Fruit fly (Drosophila melanogaster) whole organism, embryonic: ENCODE results near the gene Cpr67Fa1.
A peak's percentile ranks its signal among the peaks of the same experiment; 100 is the strongest.

Experiments used
- Antp ChIP-seq: fragments of 200-800 bp; sonication (Bioruptor generic); optimal IDR thresholded peaks from 3 replicates; lab custom pipeline; 2016; ENCODE audit warnings: missing biosample characterization, missing genetic modification characterization
- Asciz ChIP-seq: fragments of 200-800 bp; sonication (Bioruptor generic); optimal IDR thresholded peaks from 2 replicates; lab custom pipeline; 2017; ENCODE audit warnings: missing biosample characterization, mild to moderate bottlenecking, missing genetic modification characterization, missing genetic modification reagents
- Bdp1 ChIP-seq: fragments of 200-800 bp; sonication (Bioruptor generic); optimal IDR thresholded peaks from 3 replicates; lab custom pipeline; 2016; ENCODE audit warnings: missing biosample characterization, missing genetic modification characterization
- CG10209 ChIP-seq: fragments of 200-800 bp; sonication (Bioruptor generic); optimal IDR thresholded peaks from 3 replicates; lab custom pipeline; 2017; ENCODE audit warnings: missing biosample characterization, mild to moderate bottlenecking, missing genetic modification characterization, missing genetic modification reagents
- CG10274 ChIP-seq: fragments of 200-800 bp; sonication (Bioruptor generic); optimal IDR thresholded peaks from 3 replicates; lab custom pipeline; 2017; ENCODE audit warnings: missing biosample characterization, mild to moderate bottlenecking, missing genetic modification characterization
- CG11456 ChIP-seq: fragments of 200-800 bp; sonication (Bioruptor generic); IDR thresholded peaks from 3 replicates; pipeline ENCODE4 v1.3.6; 2022; ENCODE audit warnings: missing biosample characterization, missing genetic modification characterization
- CG11723 ChIP-seq: fragments of 200-800 bp; sonication (Bioruptor generic); optimal IDR thresholded peaks from 2 replicates; lab custom pipeline; 2017; ENCODE audit warnings: missing biosample characterization, mild to moderate bottlenecking, missing genetic modification characterization
- CG12071 ChIP-seq: fragments of 200-800 bp; sonication (Bioruptor generic); optimal IDR thresholded peaks from 3 replicates; lab custom pipeline; 2018; ENCODE audit warnings: missing biosample characterization, mild to moderate bottlenecking, missing genetic modification characterization
- CG12299 ChIP-seq: fragments of 200-800 bp; sonication (Bioruptor generic); optimal IDR thresholded peaks from 2 replicates; lab custom pipeline; 2018; ENCODE audit warnings: missing biosample characterization, mild to moderate bottlenecking, missing genetic modification characterization
- CG12942 ChIP-seq: fragments of 200-800 bp; sonication (Bioruptor generic); optimal IDR thresholded peaks from 3 replicates; lab custom pipeline; 2016; ENCODE audit warnings: missing biosample characterization, missing genetic modification characterization
- CG13424 ChIP-seq: fragments of 200-800 bp; sonication (Bioruptor generic); optimal IDR thresholded peaks from 2 replicates; lab custom pipeline; 2019; ENCODE audit warnings: missing biosample characterization, mild to moderate bottlenecking, missing genetic modification characterization, moderate library complexity
- CG13894 ChIP-seq: fragments of 200-800 bp; sonication (Bioruptor generic); optimal IDR thresholded peaks from 3 replicates; lab custom pipeline; 2018; ENCODE audit warnings: missing biosample characterization, mild to moderate bottlenecking, missing genetic modification characterization, moderate library complexity
- CG14965 ChIP-seq: fragments of 200-800 bp; sonication (Bioruptor generic); optimal IDR thresholded peaks from 2 replicates; lab custom pipeline; 2016; ENCODE audit warnings: missing biosample characterization, missing genetic modification characterization, borderline replicate concordance
- CG15696 ChIP-seq: fragments of 200-800 bp; sonication (Bioruptor generic); optimal IDR thresholded peaks from 2 replicates; lab custom pipeline; 2019; ENCODE audit warnings: missing biosample characterization, mild to moderate bottlenecking, missing genetic modification characterization, moderate library complexity
- CG16779 ChIP-seq: fragments of 200-800 bp; sonication (Bioruptor generic); IDR thresholded peaks from 2 replicates; pipeline ENCODE4 v1.3.6; 2022; ENCODE audit warnings: missing biosample characterization, missing genetic modification characterization
- CG18764 ChIP-seq: fragments of 200-800 bp; sonication (Bioruptor generic); optimal IDR thresholded peaks from 3 replicates; lab custom pipeline; 2016; ENCODE audit warnings: missing biosample characterization, missing genetic modification characterization
- CG2116 ChIP-seq: fragments of 200-800 bp; sonication (Bioruptor generic); optimal IDR thresholded peaks from 3 replicates; lab custom pipeline; 2018; ENCODE audit warnings: missing biosample characterization, mild to moderate bottlenecking, missing genetic modification characterization
- CG32532 ChIP-seq: fragments of 200-800 bp; sonication (Bioruptor generic); IDR thresholded peaks from 2 replicates; pipeline ENCODE4 v1.3.6; 2022; ENCODE audit warnings: missing biosample characterization, missing genetic modification characterization
- CG34224 ChIP-seq: fragments of 200-800 bp; sonication (Bioruptor generic); IDR thresholded peaks from 3 replicates; pipeline ENCODE4 v1.3.6; 2022; ENCODE audit warnings: missing biosample characterization, missing genetic modification characterization; ENCODE audit not compliant: partially characterized antibody
- CG4707 ChIP-seq: fragments of 200-800 bp; sonication (Bioruptor generic); optimal IDR thresholded peaks from 2 replicates; lab custom pipeline; 2018; ENCODE audit warnings: missing biosample characterization, mild to moderate bottlenecking, missing genetic modification characterization, moderate library complexity
- CG4820 ChIP-seq: fragments of 200-800 bp; sonication (Bioruptor generic); optimal IDR thresholded peaks from 3 replicates; lab custom pipeline; 2016; ENCODE audit warnings: missing biosample characterization, missing genetic modification characterization
- CG7556 ChIP-seq: fragments of 200-800 bp; sonication (Bioruptor generic); optimal IDR thresholded peaks from 2 replicates; lab custom pipeline; 2017; ENCODE audit warnings: missing biosample characterization, mild to moderate bottlenecking, missing genetic modification characterization
- CG8089 ChIP-seq: fragments of 200-800 bp; sonication (Bioruptor generic); optimal IDR thresholded peaks from 3 replicates; lab custom pipeline; 2016; ENCODE audit warnings: missing biosample characterization, missing genetic modification characterization
- CG9609 ChIP-seq: fragments of 200-800 bp; sonication (Bioruptor generic); optimal IDR thresholded peaks from 3 replicates; lab custom pipeline; 2016; ENCODE audit warnings: missing biosample characterization, missing genetic modification characterization
- CkIIα-i1 ChIP-seq: fragments of 200-800 bp; sonication (Bioruptor generic); IDR thresholded peaks from 2 replicates; pipeline ENCODE4 v1.3.6; 2022; ENCODE audit warnings: missing biosample characterization, missing genetic modification characterization
- Dek ChIP-seq: fragments of 200-800 bp; sonication (Bioruptor generic); optimal IDR thresholded peaks from 3 replicates; lab custom pipeline; 2019; ENCODE audit warnings: missing biosample characterization, mild to moderate bottlenecking, missing genetic modification characterization, moderate library complexity
- Ets97D ChIP-seq: fragments of 200-800 bp; sonication (Bioruptor generic); optimal IDR thresholded peaks from 3 replicates; lab custom pipeline; 2016; ENCODE audit warnings: missing biosample characterization, missing genetic modification characterization
- Hmr ChIP-seq: fragments of 200-800 bp; sonication (Bioruptor generic); optimal IDR thresholded peaks from 3 replicates; lab custom pipeline; 2017; ENCODE audit warnings: mild to moderate bottlenecking, missing biosample characterization, missing genetic modification reagents, missing genetic modification characterization
- Hr78 ChIP-seq, 2 experiments: fragments of 200-800 bp in 1 of 2; fragments of >200 bp in 1 of 2; sonication (Bioruptor generic) in 1 of 2; optimal IDR thresholded peaks; 2 replicates each; lab custom pipeline; 2017 to 2019; ENCODE audit warnings: missing biosample characterization in 2 of 2, missing genetic modification characterization in 2 of 2, mild to moderate bottlenecking in 1 of 2, moderate library complexity in 1 of 2
- MBD-R2 ChIP-seq: fragments of 200-800 bp; sonication (Bioruptor generic); IDR thresholded peaks from 2 replicates; pipeline ENCODE4 v1.3.6; 2022; ENCODE audit warnings: missing biosample characterization, missing genetic modification characterization
- Med ChIP-seq: fragments of 200-800 bp; sonication (Bioruptor generic); peaks from one replicate; lab custom pipeline; 2016; ENCODE audit warnings: missing biosample characterization, missing genetic modification characterization, mild to moderate bottlenecking, inconsistent platforms, moderate library complexity
- Myb ChIP-seq: fragments of 200-800 bp; sonication (Bioruptor generic); optimal IDR thresholded peaks from 2 replicates; lab custom pipeline; 2016; ENCODE audit warnings: missing biosample characterization, missing genetic modification characterization
- Sry-δ ChIP-seq: fragments of 200-800 bp; sonication (Bioruptor generic); optimal IDR thresholded peaks from 2 replicates; lab custom pipeline; 2016; ENCODE audit warnings: missing biosample characterization, missing genetic modification characterization
- ab ChIP-seq: fragments of 200-800 bp; sonication (Bioruptor generic); optimal IDR thresholded peaks from 2 replicates; lab custom pipeline; 2016; ENCODE audit warnings: missing biosample characterization, missing genetic modification characterization
- ara ChIP-seq: fragments of 200-800 bp; sonication (Bioruptor generic); IDR thresholded peaks from 2 replicates; pipeline ENCODE4 v1.3.6; 2022; ENCODE audit warnings: missing biosample characterization, missing genetic modification characterization
- az2 ChIP-seq: fragments of 200-800 bp; sonication (Bioruptor generic); optimal IDR thresholded peaks from 3 replicates; lab custom pipeline; 2016; ENCODE audit warnings: missing biosample characterization, missing genetic modification characterization
- bigmax ChIP-seq: fragments of 200-800 bp; sonication (Bioruptor generic); optimal IDR thresholded peaks from 2 replicates; lab custom pipeline; 2018; ENCODE audit warnings: missing biosample characterization, mild to moderate bottlenecking, missing genetic modification characterization
- eve ChIP-seq, 2 experiments: fragments of >200 bp; optimal IDR thresholded peaks; 2 replicates each; lab custom pipeline; 2017; ENCODE audit warnings: missing biosample characterization in 2 of 2, missing genetic modification characterization in 2 of 2
- fd3F ChIP-seq: fragments of 200-800 bp; sonication (Bioruptor generic); optimal IDR thresholded peaks from 2 replicates; lab custom pipeline; 2018; ENCODE audit warnings: missing biosample characterization, mild to moderate bottlenecking, missing genetic modification characterization, moderate library complexity
- gfzf ChIP-seq: fragments of 200-800 bp; sonication (Bioruptor generic); optimal IDR thresholded peaks from 2 replicates; lab custom pipeline; 2016; ENCODE audit warnings: missing biosample characterization, mild to moderate bottlenecking, missing genetic modification characterization, moderate library complexity
- grn ChIP-seq: fragments of 200-800 bp; sonication (Bioruptor generic); optimal IDR thresholded peaks from 3 replicates; lab custom pipeline; 2017; ENCODE audit warnings: missing biosample characterization, missing genetic modification characterization
- gro ChIP-seq: fragments of 200-800 bp; sonication (Bioruptor generic); optimal IDR thresholded peaks from 2 replicates; lab custom pipeline; 2016; ENCODE audit warnings: missing biosample characterization, missing genetic modification characterization
- gsb ChIP-seq: fragments of 200-800 bp; sonication (Bioruptor generic); IDR thresholded peaks from 2 replicates; pipeline ENCODE4 v1.3.6; 2022; ENCODE audit warnings: missing biosample characterization, missing genetic modification characterization
- hb ChIP-seq: fragments of 200-800 bp; sonication (Bioruptor generic); IDR thresholded peaks from 3 replicates; pipeline ENCODE4 v1.3.6; 2022; ENCODE audit warnings: missing biosample characterization, missing genetic modification characterization; ENCODE audit not compliant: partially characterized antibody
- nom ChIP-seq: fragments of 200-800 bp; sonication (Bioruptor generic); optimal IDR thresholded peaks from 2 replicates; lab custom pipeline; 2017; ENCODE audit warnings: missing biosample characterization, missing genetic modification characterization, mild to moderate bottlenecking, moderate library complexity, missing genetic modification reagents
- sens ChIP-seq: fragments of 200-800 bp; sonication (Bioruptor generic); peaks from one replicate; lab custom pipeline; 2016; ENCODE audit warnings: missing biosample characterization, missing genetic modification characterization
- sens-2 ChIP-seq: fragments of 200-800 bp; sonication (Bioruptor generic); IDR thresholded peaks from 2 replicates; pipeline ENCODE4 v1.3.6; 2022; ENCODE audit warnings: missing biosample characterization, missing genetic modification characterization
- slp2 ChIP-seq: fragments of 200-800 bp; sonication (Bioruptor generic); optimal IDR thresholded peaks from 2 replicates; lab custom pipeline; 2016; ENCODE audit warnings: missing biosample characterization, missing genetic modification characterization
- tin ChIP-seq: fragments of 200-800 bp; sonication (Bioruptor generic); optimal IDR thresholded peaks from 3 replicates; lab custom pipeline; 2016; ENCODE audit warnings: missing biosample characterization, missing genetic modification characterization
- zfh1 ChIP-seq: fragments of 200-800 bp; sonication (Bioruptor generic); IDR thresholded peaks from 3 replicates; pipeline ENCODE4 v1.3.6; 2022; ENCODE audit warnings: missing biosample characterization, missing genetic modification characterization

Cpr67Fa1 gene

dm6 chr3L:10852347-10853130 lies 37.3 kb upstream of the Cpr67Fa1 start (continued):
- no peak for TF ChIP-seq gfzf (GFP tag; lab: Kevin White, UChicago)
- no peak for TF ChIP-seq CG4820 (GFP tag; lab: Kevin White, UChicago)
- TF ChIP-seq CG34224 (GFP tag; lab: Robert Waterston, UW) = no peak
- TF ChIP-seq Hmr (GFP tag; lab: Kevin White, UChicago) = peak; percentile 14
- peak; percentile 71 for TF ChIP-seq CG13894 (tag; lab: Kevin White, UChicago)
- TF ChIP-seq CkIIα-i1 (GFP tag; lab: Robert Waterston, UW) = no peak
- no peak for TF ChIP-seq CG10274 (GFP tag; lab: Kevin White, UChicago)
- TF ChIP-seq CG16779 = no peak
- no peak for TF ChIP-seq eve (GFP tag; optimal IDR thresholded peaks at IDR 0.05; lab: Kevin White, UChicago)
- peak; percentile 59 for TF ChIP-seq gro (GFP tag; lab: Kevin White, UChicago)
- no peak for TF ChIP-seq Hr78 (GFP tag; optimal IDR thresholded peaks at IDR 0.05; lab: Kevin White, UChicago)
- TF ChIP-seq CG12942 (GFP tag; lab: Kevin White, UChicago) = no peak
- no peak for TF ChIP-seq hb (GFP tag; lab: Robert Waterston, UW)
- no peak for TF ChIP-seq CG7556 (GFP tag; lab: Kevin White, UChicago)
- no peak; the same call in 1 of the 2 replicates for TF ChIP-seq CG32532 (GFP tag; lab: Robert Waterston, UW)
- TF ChIP-seq sens-2 (GFP tag; lab: Robert Waterston, UW) = 0 out of 2 replicates have a peak, but pooled peaks have one; percentile 4
- peak; percentile 20 for TF ChIP-seq grn (GFP tag; lab: Kevin White, UChicago)
- no peak for TF ChIP-seq CG10209
- TF ChIP-seq fd3F (GFP tag; lab: Kevin White, UChicago) = no peak
- TF ChIP-seq slp2 (GFP tag; lab: Kevin White, UChicago) = no peak
- TF ChIP-seq zfh1 (GFP tag; lab: Robert Waterston, UW) = no peak
- no peak for TF ChIP-seq CG13424
- TF ChIP-seq Med (GFP tag; lab: Kevin White, UChicago) = peak; percentile 62
- TF ChIP-seq sens = peak; percentile 73
- TF ChIP-seq CG15696 (tag; lab: Kevin White, UChicago) = no peak
- no peak for TF ChIP-seq Bdp1 (GFP tag; lab: Kevin White, UChicago)
- no peak for TF ChIP-seq ab (GFP tag; lab: Kevin White, UChicago)
- no peak; the same call in 2 of the 3 replicates for TF ChIP-seq CG11456 (GFP tag; lab: Robert Waterston, UW)
- TF ChIP-seq CG4707 (GFP tag; lab: Kevin White, UChicago) = no peak
- TF ChIP-seq CG9609 (GFP tag; lab: Kevin White, UChicago) = no peak
- TF ChIP-seq Sry-δ (GFP tag; lab: Kevin White, UChicago) = no peak
- TF ChIP-seq nom (GFP tag; lab: Kevin White, UChicago) = peak; percentile 99
- TF ChIP-seq MBD-R2 (GFP tag; lab: Robert Waterston, UW) = no peak; the same call in 1 of the 2 replicates
- TF ChIP-seq az2 (GFP tag; lab: Kevin White, UChicago) = no peak
- TF ChIP-seq CG12299 (tag; lab: Kevin White, UChicago) = no peak
- no peak for TF ChIP-seq Ets97D (GFP tag; lab: Kevin White, UChicago)
- TF ChIP-seq Asciz (GFP tag; lab: Kevin White, UChicago) = no peak
- no peak for TF ChIP-seq tin (GFP tag; lab: Kevin White, UChicago)
- no peak for TF ChIP-seq CG11723 (GFP tag; lab: Kevin White, UChicago)
- TF ChIP-seq Antp (GFP tag; lab: Kevin White, UChicago) = no peak
- no peak for TF ChIP-seq ara (GFP tag; lab: Robert Waterston, UW)
- TF ChIP-seq CG18764 (GFP tag; lab: Kevin White, UChicago) = no peak
- no peak for TF ChIP-seq CG12071 (GFP tag; lab: Kevin White, UChicago)
- TF ChIP-seq CG8089 (GFP tag; lab: Kevin White, UChicago) = no peak
- no peak for TF ChIP-seq Myb
- TF ChIP-seq bigmax (GFP tag; lab: Kevin White, UChicago) = no peak
- no peak for TF ChIP-seq gsb (GFP tag; lab: Robert Waterston, UW)
- TF ChIP-seq CG14965 (GFP tag; lab: Kevin White, UChicago) = no peak
- no peak for TF ChIP-seq Dek (tag; lab: Kevin White, UChicago)
- no peak for TF ChIP-seq CG2116 (GFP tag; lab: Kevin White, UChicago)
